Fruit fly (Drosophila melanogaster): ENCODE measurements around the gene Cyp4s3.
A peak's percentile ranks its signal among the peaks of the same experiment; 100 is the strongest.

Gene Cyp4s3

dm6 chrX:15127880-15128644 is 11.7 kb upstream of the Cyp4s3 start:
- peak; percentile 1 for TF ChIP-seq CG2712 (tag; optimal IDR thresholded peaks at IDR 0.05)
- TF ChIP-seq Sox100B (GFP tag; optimal IDR thresholded peaks at IDR 0.05) = peak; percentile 28
- no peak for TF ChIP-seq dati (GFP tag; IDR thresholded peaks at IDR 0.05)
- TF ChIP-seq Hr51 (GFP tag; optimal IDR thresholded peaks at IDR 0.05) = peak in 1 of 2 experiments; percentile 19
- no peak for TF ChIP-seq pan (optimal IDR thresholded peaks at IDR 0.05)
- peak in 1 of 2 experiments; percentile 14 for TF ChIP-seq pan (GFP tag; optimal IDR thresholded peaks at IDR 0.05 in 1 of 2, IDR thresholded peaks at IDR 0.05 in 1 of 2)
- peak; percentile 15 for TF ChIP-seq CG13296 (GFP tag; optimal IDR thresholded peaks at IDR 0.05)
- 0 out of 3 replicates have a peak, but pooled peaks have one; percentile 17 for TF ChIP-seq CG17361 (GFP tag; IDR thresholded peaks at IDR 0.05)
- TF ChIP-seq Gug (GFP tag; IDR thresholded peaks at IDR 0.05) = no peak
- TF ChIP-seq Ets65A (GFP tag) = peak; percentile 39
- peak; percentile 44 for TF ChIP-seq gem (tag; optimal IDR thresholded peaks at IDR 0.05)
- TF ChIP-seq CG31441 (GFP tag; IDR thresholded peaks at IDR 0.05) = peak; percentile 23; the same call in 1 of the 2 replicates
- 0 out of 3 replicates have a peak, but pooled peaks have one; percentile 23 for TF ChIP-seq dysf (GFP tag; IDR thresholded peaks at IDR 0.05)
- TF ChIP-seq Sin3A (optimal IDR thresholded peaks at IDR 0.05) = no peak
- no peak for TF ChIP-seq otp (GFP tag; IDR thresholded peaks at IDR 0.05)
- TF ChIP-seq tgo (GFP tag; IDR thresholded peaks at IDR 0.05) = peak; percentile 28; the same call in 1 of the 3 replicates
- peak; percentile 45 for TF ChIP-seq CG2678 (tag; optimal IDR thresholded peaks at IDR 0.05)
- TF ChIP-seq Meics (GFP tag; optimal IDR thresholded peaks at IDR 0.05) = peak; percentile 16
- peak; percentile 9 for TF ChIP-seq PHDP (tag; optimal IDR thresholded peaks at IDR 0.05)
- TF ChIP-seq Hr78 (GFP tag; optimal IDR thresholded peaks at IDR 0.05) = no peak
- peak; percentile 14 for TF ChIP-seq CoRest (tag; optimal IDR thresholded peaks at IDR 0.05)
- no peak for TF ChIP-seq gro (GFP tag; optimal IDR thresholded peaks at IDR 0.05)
- TF ChIP-seq caup (GFP tag; optimal IDR thresholded peaks at IDR 0.05; ENCODE audit: severe bottlenecking) = no peak
- TF ChIP-seq CG3281 (GFP tag; optimal IDR thresholded peaks at IDR 0.05) = peak; percentile 11
- TF ChIP-seq CG2120 (GFP tag; optimal IDR thresholded peaks at IDR 0.05) = peak; percentile 10
- peak; percentile 29; the same call in 1 of the 2 replicates for TF ChIP-seq Xrp1 (GFP tag; IDR thresholded peaks at IDR 0.05)
- peak; percentile 12 for TF ChIP-seq unpg (GFP tag; optimal IDR thresholded peaks at IDR 0.05)
- TF ChIP-seq CG15269 (tag; optimal IDR thresholded peaks at IDR 0.05) = peak; percentile 22
- TF ChIP-seq CG13424 (tag; optimal IDR thresholded peaks at IDR 0.05) = peak; percentile 19
- TF ChIP-seq bsh (GFP tag; optimal IDR thresholded peaks at IDR 0.05) = peak in 1 of 2 experiments; percentile 9
- peak; percentile 3 for TF ChIP-seq CG12659 (GFP tag; optimal IDR thresholded peaks at IDR 0.05)
- peak; percentile 46 for TF ChIP-seq CG11504 (tag; optimal IDR thresholded peaks at IDR 0.05)
- TF ChIP-seq eve (GFP tag; optimal IDR thresholded peaks at IDR 0.05) = peak in 1 of 2 experiments; percentile 5
- TF ChIP-seq vfl (GFP tag; optimal IDR thresholded peaks at IDR 0.05) = no peak
- no peak for TF ChIP-seq CG14860 (GFP tag; IDR thresholded peaks at IDR 0.05; ENCODE audit: partially characterized antibody)
- peak; percentile 22; the same call in 1 of the 2 replicates for TF ChIP-seq Ptx1 (GFP tag; IDR thresholded peaks at IDR 0.05)
- TF ChIP-seq CG11085 (GFP tag; IDR thresholded peaks at IDR 0.05) = no peak
- peak; percentile 32 for TF ChIP-seq dmrt99B (tag; optimal IDR thresholded peaks at IDR 0.05)
- peak; percentile 70 for TF ChIP-seq sens (GFP tag)
- TF ChIP-seq MTF-1 (GFP tag; optimal IDR thresholded peaks at IDR 0.05; ENCODE audit: borderline replicate concordance) = no peak
- no peak for TF ChIP-seq Ssrp (tag; optimal IDR thresholded peaks at IDR 0.05)
- peak; percentile 32 for TF ChIP-seq CG7839 (tag; optimal IDR thresholded peaks at IDR 0.05)
- TF ChIP-seq Ada2b (GFP tag; IDR thresholded peaks at IDR 0.05) = 0 out of 2 replicates have a peak, but pooled peaks have one; percentile 15
- peak; percentile 77 for TF ChIP-seq Med (GFP tag)
- no peak for TF ChIP-seq CG8290 (GFP tag; optimal IDR thresholded peaks at IDR 0.05)
- no peak for TF ChIP-seq CG8290 (tag; optimal IDR thresholded peaks at IDR 0.05)
- TF ChIP-seq CG10321 (GFP tag; IDR thresholded peaks at IDR 0.05) = no peak
- no peak for TF ChIP-seq HHEX (GFP tag; optimal IDR thresholded peaks at IDR 0.05)
- no peak for TF ChIP-seq Sry-β (GFP tag; optimal IDR thresholded peaks at IDR 0.05)

Data from whole organism, embryonic.